In genomic region chrIV:11063962-11064361, ce11 we compare ENCODE assay signal across 1 worm cellular context.
TF ChIP-seq lines count a peak whose summit lies in the region.

ttr-16 (minus strand) TSS chrIV:11064137.

TF ChIP-seq in whole organism, L1 larva, 84 proteins besides CTCF, POLR2A, EP300 and RAD21 (continued from another document):
- TF ChIP-seq snu-23 (GFP tag; optimal IDR thresholded peaks at IDR 0.05; lab: Kevin White, UChicago): peak; percentile 50
- TF ChIP-seq egl-27 (tag; optimal IDR thresholded peaks at IDR 0.05; lab: Kevin White, UChicago): no peak
- TF ChIP-seq rnt-1 (tag; optimal IDR thresholded peaks at IDR 0.05; lab: Kevin White, UChicago): peak; percentile 85
- no peak for TF ChIP-seq fkh-10 (GFP tag; optimal IDR thresholded peaks at IDR 0.05; lab: Kevin White, UChicago)
- peak; percentile 42 for TF ChIP-seq unc-130 (tag; optimal IDR thresholded peaks at IDR 0.05; lab: Kevin White, UChicago)
- TF ChIP-seq Y116A8C.19 (tag; optimal IDR thresholded peaks at IDR 0.05; lab: Kevin White, UChicago; ENCODE audit: borderline replicate concordance): no peak
- peak; percentile 43 for TF ChIP-seq swsn-7 (tag; optimal IDR thresholded peaks at IDR 0.05; lab: Kevin White, UChicago)
- TF ChIP-seq nhr-71 (tag; optimal IDR thresholded peaks at IDR 0.05; lab: Kevin White, UChicago): peak; percentile 80
- TF ChIP-seq pag-3 (tag; optimal IDR thresholded peaks at IDR 0.05; lab: Kevin White, UChicago; ENCODE audit: borderline replicate concordance, insufficient read depth): no peak
- TF ChIP-seq lsy-2 (tag; optimal IDR thresholded peaks at IDR 0.05; lab: Kevin White, UChicago): peak in 1 of 2 experiments; percentile 52
- TF ChIP-seq efl-1 (optimal IDR thresholded peaks at IDR 0.05; lab: Kevin White, UChicago): peak in 1 of 2 experiments; percentile 10
- TF ChIP-seq efl-1 (GFP tag; optimal IDR thresholded peaks at IDR 0.05 in 1 of 2; lab: Kevin White, UChicago): no peak
- peak; percentile 31 for TF ChIP-seq nhr-47 (tag; optimal IDR thresholded peaks at IDR 0.05; lab: Kevin White, UChicago)
- TF ChIP-seq hlh-4 (tag; optimal IDR thresholded peaks at IDR 0.05; lab: Kevin White, UChicago): no peak
- no peak for TF ChIP-seq blmp-1 (tag; optimal IDR thresholded peaks at IDR 0.05; lab: Kevin White, UChicago)
- TF ChIP-seq ceh-82 (tag; optimal IDR thresholded peaks at IDR 0.05; lab: Kevin White, UChicago): no peak
- no peak for TF ChIP-seq lin-35 (GFP tag; optimal IDR thresholded peaks at IDR 0.05; lab: Kevin White, UChicago)
- no peak for TF ChIP-seq ztf-11 (tag; optimal IDR thresholded peaks at IDR 0.05; lab: Kevin White, UChicago)
- TF ChIP-seq xbp-1 (tag; optimal IDR thresholded peaks at IDR 0.05; lab: Kevin White, UChicago): peak; percentile 23
- peak; percentile 11 for TF ChIP-seq nhr-20 (tag; optimal IDR thresholded peaks at IDR 0.05; lab: Kevin White, UChicago)
- no peak for TF ChIP-seq F16B12.6 (tag; optimal IDR thresholded peaks at IDR 0.05; lab: Kevin White, UChicago)
- TF ChIP-seq ama-1 (optimal IDR thresholded peaks at IDR 0.05; lab: Kevin White, UChicago): peak; percentile 87
- TF ChIP-seq unc-62 (GFP tag; optimal IDR thresholded peaks at IDR 0.05; lab: Kevin White, UChicago): no peak
- no peak for TF ChIP-seq sptf-1 (tag; optimal IDR thresholded peaks at IDR 0.05; lab: Kevin White, UChicago)
- TF ChIP-seq sup-37 (GFP tag; optimal IDR thresholded peaks at IDR 0.05; lab: Kevin White, UChicago): no peak
- peak; percentile 51 for TF ChIP-seq nhr-19 (GFP tag; conservative IDR thresholded peaks at IDR 0.05; lab: Robert Waterston, UW)
- no peak for TF ChIP-seq nhr-77 (tag; optimal IDR thresholded peaks at IDR 0.05; lab: Kevin White, UChicago)
- no peak for TF ChIP-seq aha-1 (tag; optimal IDR thresholded peaks at IDR 0.05; lab: Kevin White, UChicago)
- TF ChIP-seq lin-14 (GFP tag; optimal IDR thresholded peaks at IDR 0.05; lab: Kevin White, UChicago): peak; percentile 63
- TF ChIP-seq C16A3.4 (tag; optimal IDR thresholded peaks at IDR 0.05; lab: Kevin White, UChicago): no peak
- no peak for TF ChIP-seq lin-15B (tag; optimal IDR thresholded peaks at IDR 0.05; lab: Kevin White, UChicago)
- TF ChIP-seq ceh-88 (GFP tag; IDR thresholded peaks at IDR 0.05; lab: Robert Waterston, UW): no peak
- no peak for TF ChIP-seq jun-1 (tag; optimal IDR thresholded peaks at IDR 0.05; lab: Kevin White, UChicago)
- TF ChIP-seq nhr-84 (tag; optimal IDR thresholded peaks at IDR 0.05; lab: Kevin White, UChicago): no peak
- TF ChIP-seq nhr-85 (tag; lab: Kevin White, UChicago): no peak
- no peak for TF ChIP-seq fkh-8 (tag; optimal IDR thresholded peaks at IDR 0.05; lab: Kevin White, UChicago)
- no peak for TF ChIP-seq zip-4 (GFP tag; optimal IDR thresholded peaks at IDR 0.05; lab: Kevin White, UChicago)
- no peak for TF ChIP-seq ces-1 (GFP tag; optimal IDR thresholded peaks at IDR 0.05; lab: Kevin White, UChicago)
- no peak for TF ChIP-seq ets-5 (GFP tag; IDR thresholded peaks at IDR 0.05; lab: Robert Waterston, UW)
- TF ChIP-seq lin-39 (tag; optimal IDR thresholded peaks at IDR 0.05; lab: Kevin White, UChicago): peak; percentile 34
- no peak for TF ChIP-seq lir-3 (tag; optimal IDR thresholded peaks at IDR 0.05; lab: Kevin White, UChicago; ENCODE audit: poor library complexity)
- no peak for TF ChIP-seq sox-4 (tag; optimal IDR thresholded peaks at IDR 0.05; lab: Kevin White, UChicago)
- no peak for TF ChIP-seq hlh-17 (GFP tag; optimal IDR thresholded peaks at IDR 0.05; lab: Kevin White, UChicago; ENCODE audit: borderline replicate concordance)
- no peak for TF ChIP-seq pax-3 (tag; optimal IDR thresholded peaks at IDR 0.05; lab: Kevin White, UChicago)
- no peak for TF ChIP-seq unc-86 (tag; optimal IDR thresholded peaks at IDR 0.05; lab: Kevin White, UChicago)
- TF ChIP-seq hpl-2 (GFP tag; optimal IDR thresholded peaks at IDR 0.05; lab: Kevin White, UChicago): no peak
- TF ChIP-seq tbx-2 (tag; optimal IDR thresholded peaks at IDR 0.05; lab: Kevin White, UChicago): no peak
- peak in 1 of 2 experiments; percentile 0 for TF ChIP-seq mdl-1 (tag; optimal IDR thresholded peaks at IDR 0.05; lab: Kevin White, UChicago)
- TF ChIP-seq C04F5.9 (tag; optimal IDR thresholded peaks at IDR 0.05; lab: Kevin White, UChicago): no peak
- TF ChIP-seq lin-13 (GFP tag; optimal IDR thresholded peaks at IDR 0.05; lab: Kevin White, UChicago): no peak
- TF ChIP-seq elt-3 (tag; optimal IDR thresholded peaks at IDR 0.05; lab: Kevin White, UChicago): no peak
- TF ChIP-seq ztf-4 (tag; optimal IDR thresholded peaks at IDR 0.05; lab: Kevin White, UChicago): peak; percentile 21
- TF ChIP-seq elt-2 (tag; optimal IDR thresholded peaks at IDR 0.05; lab: Kevin White, UChicago): no peak
- TF ChIP-seq grh-1 (GFP tag; IDR thresholded peaks at IDR 0.05; lab: Robert Waterston, UW): no peak
- no peak for TF ChIP-seq ceh-63 (GFP tag; optimal IDR thresholded peaks at IDR 0.05; lab: Kevin White, UChicago)
- TF ChIP-seq alr-1 (tag; optimal IDR thresholded peaks at IDR 0.05; lab: Kevin White, UChicago; ENCODE audit: borderline replicate concordance): no peak
- no peak for TF ChIP-seq mep-1 (tag; optimal IDR thresholded peaks at IDR 0.05; lab: Kevin White, UChicago)
- TF ChIP-seq nhr-76 (tag; optimal IDR thresholded peaks at IDR 0.05; lab: Kevin White, UChicago): no peak
- no peak for TF ChIP-seq egl-13 (tag; optimal IDR thresholded peaks at IDR 0.05; lab: Kevin White, UChicago)
- TF ChIP-seq snpc-4 (tag; optimal IDR thresholded peaks at IDR 0.05; lab: Kevin White, UChicago): no peak
- no peak for TF ChIP-seq dpl-1 (GFP tag; optimal IDR thresholded peaks at IDR 0.05; lab: Kevin White, UChicago)
- no peak for TF ChIP-seq efl-3 (GFP tag; optimal IDR thresholded peaks at IDR 0.05; lab: Kevin White, UChicago)
- no peak for TF ChIP-seq nhr-237 (tag; optimal IDR thresholded peaks at IDR 0.05; lab: Kevin White, UChicago)
